Fruit fly (Drosophila melanogaster) whole organism, embryonic: Measurements from ENCODE around the gene bys.

Experiments
- Abd-B ChIP-seq: fragments of 200-800 bp; sonication (Bioruptor generic); optimal IDR thresholded peaks from 2 replicates; lab custom pipeline; 2018; ENCODE audit warnings: missing biosample characterization, mild to moderate bottlenecking, missing genetic modification characterization, moderate library complexity
- B-H2 ChIP-seq: fragments of 200-800 bp; sonication (Bioruptor generic); optimal IDR thresholded peaks from 2 replicates; lab custom pipeline; 2018; ENCODE audit warnings: missing biosample characterization, mild to moderate bottlenecking, missing genetic modification characterization
- CG10209 ChIP-seq: fragments of 200-800 bp; sonication (Bioruptor generic); optimal IDR thresholded peaks from 3 replicates; lab custom pipeline; 2017; ENCODE audit warnings: missing biosample characterization, mild to moderate bottlenecking, missing genetic modification characterization, missing genetic modification reagents
- CG10267 ChIP-seq: fragments of 200-800 bp; sonication (Bioruptor generic); optimal IDR thresholded peaks from 2 replicates; lab custom pipeline; 2018; ENCODE audit warnings: missing biosample characterization, mild to moderate bottlenecking, missing genetic modification characterization, moderate library complexity
- CG13624 ChIP-seq: fragments of 200-800 bp; sonication (Bioruptor generic); optimal IDR thresholded peaks from 2 replicates; lab custom pipeline; 2016; ENCODE audit warnings: missing biosample characterization, missing genetic modification characterization
- CG13775 ChIP-seq: fragments of 200-800 bp; sonication (Bioruptor generic); optimal IDR thresholded peaks from 3 replicates; lab custom pipeline; 2017; ENCODE audit warnings: missing biosample characterization, mild to moderate bottlenecking, missing genetic modification characterization
- CG14667 ChIP-seq: fragments of 200-800 bp; sonication (Bioruptor generic); IDR thresholded peaks from 2 replicates; pipeline ENCODE4 v1.3.6; 2022; ENCODE audit warnings: missing biosample characterization, missing genetic modification characterization
- CG15073 ChIP-seq: fragments of 200-800 bp; sonication (Bioruptor generic); optimal IDR thresholded peaks from 2 replicates; lab custom pipeline; 2016; ENCODE audit warnings: missing biosample characterization, missing genetic modification characterization
- CG15601 ChIP-seq: fragments of 200-800 bp; sonication (Bioruptor generic); optimal IDR thresholded peaks from 3 replicates; lab custom pipeline; 2019; ENCODE audit warnings: missing biosample characterization, mild to moderate bottlenecking, missing genetic modification characterization, moderate library complexity
- CG15696 ChIP-seq: fragments of 200-800 bp; sonication (Bioruptor generic); optimal IDR thresholded peaks from 2 replicates; lab custom pipeline; 2019; ENCODE audit warnings: missing biosample characterization, mild to moderate bottlenecking, missing genetic modification characterization, moderate library complexity
- CG17829 ChIP-seq: fragments of 200-800 bp; optimal IDR thresholded peaks from 2 replicates; lab custom pipeline; 2019; ENCODE audit warnings: missing biosample characterization, mild to moderate bottlenecking, missing genetic modification characterization, moderate library complexity
- CG2120 ChIP-seq: fragments of 200-800 bp; sonication (Bioruptor generic); optimal IDR thresholded peaks from 3 replicates; lab custom pipeline; 2016; ENCODE audit warnings: missing biosample characterization, missing genetic modification characterization
- CG2199 ChIP-seq: fragments of 200-800 bp; sonication (Bioruptor generic); IDR thresholded peaks from 3 replicates; pipeline ENCODE4 v1.3.6; 2022; ENCODE audit warnings: missing biosample characterization, missing genetic modification characterization
- CG31388 ChIP-seq: fragments of 200-800 bp; sonication (Bioruptor generic); optimal IDR thresholded peaks from 2 replicates; lab custom pipeline; 2016; ENCODE audit warnings: missing biosample characterization, missing genetic modification characterization
- CG3163 ChIP-seq: fragments of 200-800 bp; sonication (Bioruptor generic); optimal IDR thresholded peaks from 3 replicates; lab custom pipeline; 2016; ENCODE audit warnings: missing biosample characterization, missing genetic modification characterization
- CG33557 ChIP-seq: fragments of 200-800 bp; sonication (Bioruptor generic); optimal IDR thresholded peaks from 2 replicates; lab custom pipeline; 2019; ENCODE audit warnings: missing biosample characterization, mild to moderate bottlenecking, missing genetic modification characterization, moderate library complexity
- CG3407 ChIP-seq: fragments of 200-800 bp; sonication (Bioruptor generic); optimal IDR thresholded peaks from 2 replicates; lab custom pipeline; 2018; ENCODE audit warnings: missing biosample characterization, mild to moderate bottlenecking, missing genetic modification characterization
- CG3838 ChIP-seq: fragments of 200-800 bp; sonication (Bioruptor generic); optimal IDR thresholded peaks from 3 replicates; lab custom pipeline; 2016; ENCODE audit warnings: missing biosample characterization, missing genetic modification characterization
- CG42726 ChIP-seq: fragments of 200-800 bp; sonication (Bioruptor generic); IDR thresholded peaks from 2 replicates; pipeline ENCODE4 v1.3.6; 2022; ENCODE audit warnings: missing biosample characterization, missing genetic modification characterization; ENCODE audit not compliant: partially characterized antibody
- CG4404 ChIP-seq: fragments of 200-800 bp; sonication (Bioruptor generic); IDR thresholded peaks from 2 replicates; pipeline ENCODE4 v1.3.6; 2022; ENCODE audit warnings: missing biosample characterization, missing genetic modification characterization
- CG4730 ChIP-seq: fragments of 200-800 bp; sonication (Bioruptor generic); IDR thresholded peaks from 2 replicates; pipeline ENCODE4 v1.3.6; 2022; ENCODE audit warnings: missing biosample characterization, missing genetic modification characterization
- CG6854 ChIP-seq: fragments of 200-800 bp; sonication (Bioruptor generic); optimal IDR thresholded peaks from 3 replicates; lab custom pipeline; 2017; ENCODE audit warnings: missing biosample characterization, mild to moderate bottlenecking, missing genetic modification characterization
- CoRest ChIP-seq: fragments of 200-800 bp; sonication (Bioruptor generic); optimal IDR thresholded peaks from 3 replicates; lab custom pipeline; 2018; ENCODE audit warnings: missing biosample characterization, mild to moderate bottlenecking, missing genetic modification characterization, moderate library complexity
- GATAe ChIP-seq: fragments of 200-800 bp; sonication (Bioruptor generic); conservative IDR thresholded peaks from 2 replicates; pipeline ENCODE4 v1.3.6; 2022; ENCODE audit warnings: missing biosample characterization, missing genetic modification characterization
- HLH3B ChIP-seq: fragments of 200-800 bp; sonication (Bioruptor generic); IDR thresholded peaks from 2 replicates; pipeline ENCODE4 v1.3.6; 2022; ENCODE audit warnings: missing biosample characterization, missing genetic modification characterization
- Hey ChIP-seq: fragments of 200-800 bp; sonication (Bioruptor generic); optimal IDR thresholded peaks from 3 replicates; lab custom pipeline; 2018; ENCODE audit warnings: missing biosample characterization, mild to moderate bottlenecking, missing genetic modification characterization
- Hr78 ChIP-seq, 2 experiments: fragments of 200-800 bp in 1 of 2; fragments of >200 bp in 1 of 2; sonication (Bioruptor generic) in 1 of 2; optimal IDR thresholded peaks; 2 replicates each; lab custom pipeline; 2017 to 2019; ENCODE audit warnings: missing biosample characterization in 2 of 2, missing genetic modification characterization in 2 of 2, mild to moderate bottlenecking in 1 of 2, moderate library complexity in 1 of 2
- Hsf ChIP-seq: fragments of 200-800 bp; sonication (Bioruptor generic); optimal IDR thresholded peaks from 3 replicates; lab custom pipeline; 2016; ENCODE audit warnings: missing biosample characterization, missing genetic modification characterization
- Nf-YA ChIP-seq: fragments of 200-800 bp; sonication (Bioruptor generic); IDR thresholded peaks from 2 replicates; pipeline ENCODE4 v1.3.6; 2022; ENCODE audit warnings: missing biosample characterization, missing genetic modification characterization
- Sry-δ ChIP-seq: fragments of 200-800 bp; sonication (Bioruptor generic); optimal IDR thresholded peaks from 2 replicates; lab custom pipeline; 2016; ENCODE audit warnings: missing biosample characterization, missing genetic modification characterization
- Ssrp ChIP-seq: fragments of 200-800 bp; sonication (Bioruptor generic); optimal IDR thresholded peaks from 2 replicates; lab custom pipeline; 2018; ENCODE audit warnings: missing biosample characterization, mild to moderate bottlenecking, missing genetic modification characterization, moderate library complexity
- Xrp1 ChIP-seq: fragments of 200-800 bp; sonication (Bioruptor generic); IDR thresholded peaks from 2 replicates; pipeline ENCODE4 v1.3.6; 2022; ENCODE audit warnings: missing biosample characterization, missing genetic modification characterization
- YL-1 ChIP-seq: fragments of 200-800 bp; sonication (Bioruptor generic); optimal IDR thresholded peaks from 3 replicates; lab custom pipeline; 2017; ENCODE audit warnings: missing biosample characterization, mild to moderate bottlenecking, missing genetic modification characterization
- br ChIP-seq: fragments of >200 bp; optimal IDR thresholded peaks from 2 replicates; lab custom pipeline; 2017
- bsh ChIP-seq, 2 experiments: fragments of 200-800 bp; sonication (Bioruptor generic); optimal IDR thresholded peaks; 2 replicates each; lab custom pipeline; 2017 to 2018; ENCODE audit warnings: mild to moderate bottlenecking in 2 of 2, missing biosample characterization in 2 of 2, missing genetic modification characterization in 2 of 2, moderate library complexity in 1 of 2
- dm ChIP-seq: fragments of 200-800 bp; sonication (Bioruptor generic); optimal IDR thresholded peaks from 3 replicates; lab custom pipeline; 2016; ENCODE audit warnings: missing biosample characterization, missing genetic modification characterization
- exex ChIP-seq: fragments of 200-800 bp; sonication (Bioruptor generic); optimal IDR thresholded peaks from 4 replicates; lab custom pipeline; 2018; ENCODE audit warnings: missing biosample characterization, mild to moderate bottlenecking, missing genetic modification characterization, moderate library complexity
- grn ChIP-seq: fragments of 200-800 bp; sonication (Bioruptor generic); optimal IDR thresholded peaks from 3 replicates; lab custom pipeline; 2017; ENCODE audit warnings: missing biosample characterization, missing genetic modification characterization
- gt ChIP-seq: fragments of 200-800 bp; sonication (Bioruptor generic); IDR thresholded peaks from 2 replicates; pipeline ENCODE4 v1.3.6; 2022; ENCODE audit warnings: missing biosample characterization, missing genetic modification characterization
- insv ChIP-seq, 2 experiments: fragments of 200-800 bp; sonication (Bioruptor generic); optimal IDR thresholded peaks; 3 replicates each; lab custom pipeline; 2016 to 2018; ENCODE audit warnings: missing biosample characterization in 2 of 2, missing genetic modification characterization in 2 of 2
- kni ChIP-seq: fragments of 200-800 bp; sonication (Bioruptor generic); optimal IDR thresholded peaks from 3 replicates; lab custom pipeline; 2017; ENCODE audit warnings: mild to moderate bottlenecking, missing biosample characterization, missing genetic modification reagents, missing genetic modification characterization
- otp ChIP-seq: fragments of 200-800 bp; sonication (Bioruptor generic); IDR thresholded peaks from 3 replicates; pipeline ENCODE4, ENCODE4 v1.3.6; 2022; ENCODE audit warnings: missing biosample characterization, missing genetic modification characterization
- pb ChIP-seq: fragments of 200-800 bp; sonication (Bioruptor generic); optimal IDR thresholded peaks from 3 replicates; lab custom pipeline; 2016; ENCODE audit warnings: missing biosample characterization, missing genetic modification characterization
- prd ChIP-seq, 3 experiments: fragments of >200 bp in 2 of 3; fragments of 200-800 bp in 1 of 3; sonication (Bioruptor generic) in 1 of 3; optimal IDR thresholded peaks in 2 of 3; IDR thresholded peaks in 1 of 3; 2 replicates in 2 of 3; 3 replicates in 1 of 3; pipeline versions ENCODE4 v1.3.6 to Lab custom; 2017 to 2022; ENCODE audit warnings: missing biosample characterization in 1 of 3, missing genetic modification characterization in 1 of 3
- psq ChIP-seq: fragments of 200-800 bp; sonication (Bioruptor generic); optimal IDR thresholded peaks from 2 replicates; lab custom pipeline; 2017; ENCODE audit warnings: missing biosample characterization, missing genetic modification characterization
- run ChIP-seq: fragments of 200-800 bp; sonication (Bioruptor generic); optimal IDR thresholded peaks from 3 replicates; lab custom pipeline; 2018; ENCODE audit warnings: missing biosample characterization, mild to moderate bottlenecking, missing genetic modification characterization
- shn ChIP-seq: fragments of 200-800 bp; sonication (Bioruptor generic); optimal IDR thresholded peaks from 3 replicates; lab custom pipeline; 2016; ENCODE audit warnings: missing biosample characterization, missing genetic modification characterization
- slp2 ChIP-seq: fragments of 200-800 bp; sonication (Bioruptor generic); optimal IDR thresholded peaks from 2 replicates; lab custom pipeline; 2016; ENCODE audit warnings: missing biosample characterization, missing genetic modification characterization
- stwl ChIP-seq: fragments of 200-800 bp; sonication (Bioruptor generic); optimal IDR thresholded peaks from 3 replicates; lab custom pipeline; 2018; ENCODE audit warnings: missing biosample characterization, mild to moderate bottlenecking, missing genetic modification characterization, moderate library complexity
- ttk ChIP-seq: fragments of 200-800 bp; sonication (Bioruptor generic); IDR thresholded peaks from 2 replicates; pipeline ENCODE4 v2.1.2; 2022; ENCODE audit warnings: missing biosample characterization, missing genetic modification characterization

bys gene

dm6 chrX:7946858-7947313 is 45.2 kb downstream of the bys start, which contains the start of gene orion (continued):
- no peak for TF ChIP-seq CG6854 (GFP tag; lab: Kevin White, UChicago)
- no peak for TF ChIP-seq Hsf (GFP tag; lab: Kevin White, UChicago)
- no peak for TF ChIP-seq pb (GFP tag; lab: Kevin White, UChicago)
- TF ChIP-seq CG31388 (GFP tag; lab: Kevin White, UChicago): no peak
- TF ChIP-seq CG10209 (GFP tag; lab: Kevin White, UChicago): no peak
- TF ChIP-seq CG17829: peak; percentile 42
- TF ChIP-seq YL-1: peak; percentile 67
- TF ChIP-seq CG33557 (GFP tag; lab: Kevin White, UChicago): no peak
- TF ChIP-seq CG4404: no peak
- no peak for TF ChIP-seq gt (GFP tag; lab: Robert Waterston, UW)
- peak in 1 of 2 experiments; percentile 68 for TF ChIP-seq bsh (GFP tag; optimal IDR thresholded peaks at IDR 0.05; lab: Kevin White, UChicago)
- TF ChIP-seq psq (GFP tag; lab: Kevin White, UChicago): peak; percentile 17
- no peak for TF ChIP-seq Nf-YA (GFP tag; lab: Robert Waterston, UW)
- peak; percentile 48 for TF ChIP-seq Sry-δ
- TF ChIP-seq grn (GFP tag; lab: Kevin White, UChicago): no peak
- peak; percentile 52 for TF ChIP-seq kni
- TF ChIP-seq B-H2 (GFP tag; lab: Kevin White, UChicago): peak; percentile 3
- TF ChIP-seq otp (GFP tag; lab: Robert Waterston, UW): 0 out of 3 replicates have a peak, but pooled peaks have one; percentile 34
- no peak for TF ChIP-seq run
- no peak for TF ChIP-seq CG14667
- TF ChIP-seq slp2 (GFP tag; lab: Kevin White, UChicago): no peak
- TF ChIP-seq dm (GFP tag; lab: Kevin White, UChicago): no peak
- TF ChIP-seq Xrp1 (GFP tag; lab: Robert Waterston, UW): peak; percentile 45; the same call in 1 of the 2 replicates
- TF ChIP-seq Hr78 (GFP tag; optimal IDR thresholded peaks at IDR 0.05; lab: Kevin White, UChicago): peak in 1 of 2 experiments; percentile 97
- TF ChIP-seq CG15696 (tag; lab: Kevin White, UChicago): peak; percentile 48
- TF ChIP-seq Ssrp: no peak
- TF ChIP-seq HLH3B (GFP tag; lab: Robert Waterston, UW): no peak
- no peak for TF ChIP-seq Abd-B
- TF ChIP-seq Hey (tag; lab: Kevin White, UChicago): no peak
- TF ChIP-seq CG15601: no peak
- TF ChIP-seq CG3163 (GFP tag; lab: Kevin White, UChicago): peak; percentile 34
- TF ChIP-seq stwl: peak; percentile 56
- TF ChIP-seq CG42726 (GFP tag; lab: Robert Waterston, UW): peak; percentile 62; the same call in 1 of the 2 replicates
- TF ChIP-seq CG4730 (GFP tag; lab: Robert Waterston, UW): no peak
- peak; percentile 21 for TF ChIP-seq CG10267 (tag; lab: Kevin White, UChicago)
- TF ChIP-seq CG2199 (GFP tag; lab: Robert Waterston, UW): peak; percentile 72; the same call in 1 of the 3 replicates
- no peak for TF ChIP-seq br (lab: Kevin White, UChicago)
- peak in 1 of 2 experiments; percentile 10 for TF ChIP-seq insv (GFP tag; optimal IDR thresholded peaks at IDR 0.05; lab: Kevin White, UChicago)
- peak; percentile 11 for TF ChIP-seq CG13775
- peak; percentile 28 for TF ChIP-seq CG2120 (GFP tag; lab: Kevin White, UChicago)
- no peak for TF ChIP-seq ttk (GFP tag; lab: Robert Waterston, UW)
- peak; percentile 0 for TF ChIP-seq CG13624 (GFP tag; lab: Kevin White, UChicago)
- TF ChIP-seq CG3838 (GFP tag; lab: Kevin White, UChicago): peak; percentile 68
- no peak for TF ChIP-seq CG15073 (GFP tag; lab: Kevin White, UChicago)
- no peak for TF ChIP-seq GATAe (GFP tag; lab: Robert Waterston, UW)
- TF ChIP-seq shn (GFP tag; lab: Kevin White, UChicago): no peak
- TF ChIP-seq CG3407 (GFP tag; lab: Kevin White, UChicago): no peak
- no peak for TF ChIP-seq exex (tag; lab: Kevin White, UChicago)
- no peak for TF ChIP-seq CoRest
- TF ChIP-seq prd (optimal IDR thresholded peaks at IDR 0.05; lab: Kevin White, UChicago): no peak
- peak; percentile 20; the same call in 1 of the 3 replicates for TF ChIP-seq prd (GFP tag; IDR thresholded peaks at IDR 0.05; lab: Robert Waterston, UW)
